Fruit fly (Drosophila melanogaster): ENCODE data around the gene CG8837.

The CG8837 gene

DNA sequence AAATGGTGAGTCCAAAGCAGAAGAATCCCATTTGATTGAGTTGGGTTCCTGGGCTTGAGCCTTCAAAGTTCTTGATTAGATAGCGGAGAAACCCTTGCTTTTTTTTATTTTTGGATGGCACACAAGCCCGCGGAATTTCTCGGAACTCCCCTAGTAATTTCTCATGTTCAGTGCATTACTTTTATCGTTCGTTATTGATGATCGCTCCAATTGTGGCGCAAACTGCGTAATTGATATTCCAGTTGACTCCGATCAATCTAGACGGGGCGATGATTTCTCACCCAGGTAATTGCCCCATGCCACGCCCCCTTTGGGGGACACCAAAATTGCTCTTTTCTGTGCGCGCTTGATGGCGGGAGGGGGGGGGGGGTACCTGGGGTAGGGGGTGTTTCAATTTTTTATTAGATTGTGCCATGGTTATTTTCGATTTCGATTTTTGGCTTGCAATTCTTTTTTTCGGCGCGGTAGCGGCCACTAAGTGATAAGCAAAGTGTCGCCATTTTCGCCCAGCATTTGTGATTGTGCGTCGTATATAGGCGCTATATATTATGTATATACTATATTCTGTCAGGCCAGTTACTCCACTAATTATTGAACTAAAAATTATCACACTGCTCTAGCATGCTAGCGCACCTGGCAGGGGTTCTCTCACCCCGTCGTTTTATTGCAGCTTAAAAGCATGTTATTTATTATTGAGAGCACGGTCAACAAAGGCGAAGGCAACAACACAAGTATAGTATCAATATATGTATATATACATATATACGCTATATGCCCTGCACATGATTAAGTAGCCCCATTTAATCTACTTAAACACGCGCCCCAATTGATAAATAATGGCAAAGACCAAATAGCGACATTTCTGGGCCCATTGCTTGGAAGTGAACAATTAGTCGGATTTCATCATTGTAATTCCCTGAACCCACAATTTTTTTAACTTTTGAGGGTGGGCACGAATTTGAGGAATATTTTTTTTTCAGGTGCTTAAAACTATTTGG lies 14.9 kb upstream of the CG8837 start:
- TF ChIP-seq CG4496 (GFP tag; IDR thresholded peaks at IDR 0.05) (no peak), CG8159 (tag; optimal IDR thresholded peaks at IDR 0.05) (no peak), CG15710 (tag; optimal IDR thresholded peaks at IDR 0.05) (no peak), D1 (tag; optimal IDR thresholded peaks at IDR 0.05) (no peak), CG10348 (GFP tag; IDR thresholded peaks at IDR 0.05) (no peak), CG12605 (GFP tag; IDR thresholded peaks at IDR 0.05) (no peak), CG8301 (tag; optimal IDR thresholded peaks at IDR 0.05) (no peak), Pif1A (GFP tag; optimal IDR thresholded peaks at IDR 0.05) (no peak), gl (tag; optimal IDR thresholded peaks at IDR 0.05) (no peak), CG17806 (tag; optimal IDR thresholded peaks at IDR 0.05) (no peak), CG14655 (GFP tag; optimal IDR thresholded peaks at IDR 0.05) (no peak), CG32121 (GFP tag; IDR thresholded peaks at IDR 0.05) (no peak), Pif1B (GFP tag; optimal IDR thresholded peaks at IDR 0.05) (no peak), CG13204 (GFP tag; optimal IDR thresholded peaks at IDR 0.05) (no peak), EcR (GFP tag; optimal IDR thresholded peaks at IDR 0.05) (no peak)

dm6 chr2L:3307189-3307588 lies 12.9 kb upstream of the CG8837 start:
- TF ChIP-seq CG34367 (tag; optimal IDR thresholded peaks at IDR 0.05) (no peak), CG8301 (tag; optimal IDR thresholded peaks at IDR 0.05) (no peak), D1 (tag; optimal IDR thresholded peaks at IDR 0.05) (no peak), CG10348 (GFP tag; IDR thresholded peaks at IDR 0.05) (no peak), gl (tag; optimal IDR thresholded peaks at IDR 0.05) (no peak), CG12605 (GFP tag; IDR thresholded peaks at IDR 0.05) (no peak)

DNA sequence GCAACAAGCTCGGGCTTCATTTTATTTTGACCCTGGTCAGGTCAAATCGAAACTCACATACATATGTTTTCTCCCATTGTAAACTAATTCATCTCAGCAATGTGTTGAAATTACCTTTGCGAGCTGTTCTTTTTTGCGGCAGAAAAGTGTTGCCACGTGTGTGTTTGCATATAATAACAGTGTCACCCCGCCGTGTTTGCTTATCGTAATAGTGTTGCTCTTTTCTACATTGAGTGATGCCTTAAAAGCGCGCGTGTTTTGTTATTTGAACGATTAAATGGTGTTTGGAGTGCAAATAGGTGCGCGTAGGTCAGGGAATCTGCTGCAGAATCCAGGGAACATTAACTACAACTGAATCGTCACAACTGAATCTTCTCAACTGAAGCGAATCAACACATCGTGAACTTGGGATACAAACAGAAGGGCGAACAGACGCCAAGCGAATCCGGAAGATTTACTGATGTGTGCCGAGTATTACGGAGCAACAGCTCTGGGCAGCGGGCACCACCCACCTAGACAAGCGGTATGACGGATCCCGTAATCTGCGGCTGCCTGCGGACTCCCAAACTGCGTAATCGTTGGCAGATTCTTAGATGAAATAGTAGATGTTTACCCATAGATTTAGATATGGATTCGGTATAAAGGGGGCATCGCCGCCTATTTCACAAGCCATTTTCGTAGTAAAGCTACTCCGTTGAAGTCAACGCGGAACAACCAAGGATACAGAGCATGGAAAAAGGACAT lies 11.3 kb upstream of the CG8837 start, which contains the start of gene CG15406:
TSS of gene CG15406 (plus strand) at position 694 of the 744 bp plus-strand sequence.
- TF ChIP-seq fd96Ca (GFP tag; IDR thresholded peaks at IDR 0.05) (no peak), CG10348 (GFP tag; IDR thresholded peaks at IDR 0.05) (no peak), EcR (GFP tag; optimal IDR thresholded peaks at IDR 0.05) (no peak), CG32121 (GFP tag; IDR thresholded peaks at IDR 0.05) (no peak), Pif1A (GFP tag; optimal IDR thresholded peaks at IDR 0.05) (no peak), CG9948 (tag; optimal IDR thresholded peaks at IDR 0.05) (no peak), Snoo (tag; optimal IDR thresholded peaks at IDR 0.05) (no peak), D1 (tag; optimal IDR thresholded peaks at IDR 0.05) (no peak), Ets98B (GFP tag; IDR thresholded peaks at IDR 0.05) (no peak), CG17806 (tag; optimal IDR thresholded peaks at IDR 0.05) (no peak), CG4496 (GFP tag; IDR thresholded peaks at IDR 0.05) (no peak)

- TF ChIP-seq Ets98B (GFP tag; IDR thresholded peaks at IDR 0.05) (no peak), CG8301 (tag; optimal IDR thresholded peaks at IDR 0.05) (no peak), CG4496 (GFP tag; IDR thresholded peaks at IDR 0.05) (0 out of 3 replicates have a peak, but pooled peaks have one; percentile 23), CG12605 (GFP tag; IDR thresholded peaks at IDR 0.05) (no peak), CG10348 (GFP tag; IDR thresholded peaks at IDR 0.05) (no peak), CG13204 (GFP tag; optimal IDR thresholded peaks at IDR 0.05) (no peak), EcR (GFP tag; optimal IDR thresholded peaks at IDR 0.05) (no peak)
Observed at dm6 chr2L:3323319-3324287, 3.6 kb downstream of the CG8837 start, which contains the start of gene CG33281. Gene CG33281, plus strand, starts transcription at chr2L:3324237.

- TF ChIP-seq gl (tag; optimal IDR thresholded peaks at IDR 0.05): no peak
- TF ChIP-seq CG13204 (GFP tag; optimal IDR thresholded peaks at IDR 0.05): no peak
- no peak for TF ChIP-seq CG34367 (tag; optimal IDR thresholded peaks at IDR 0.05)
- no peak for TF ChIP-seq CG9948 (tag; optimal IDR thresholded peaks at IDR 0.05)
- TF ChIP-seq CG17806 (tag; optimal IDR thresholded peaks at IDR 0.05): no peak
- TF ChIP-seq CG14655 (GFP tag; optimal IDR thresholded peaks at IDR 0.05): no peak
- no peak for TF ChIP-seq EcR (GFP tag; optimal IDR thresholded peaks at IDR 0.05)
- no peak for TF ChIP-seq D1 (tag; optimal IDR thresholded peaks at IDR 0.05)
- TF ChIP-seq Pif1B (GFP tag; optimal IDR thresholded peaks at IDR 0.05): no peak
- TF ChIP-seq CG15710 (tag; optimal IDR thresholded peaks at IDR 0.05): no peak
- TF ChIP-seq CG10348 (GFP tag; IDR thresholded peaks at IDR 0.05): no peak
Observed at dm6 chr2L:3327603-3328002, 7.6 kb downstream of the CG8837 start, which contains the start of gene CG33282. Gene CG33282, plus strand, starts transcription at chr2L:3327903.

Measured in whole organism, pupa.